Worm (Caenorhabditis elegans): Measurements from ENCODE around the gene F37A4.2.
A peak's percentile ranks its signal among the peaks of the same experiment; 100 is the strongest.

F37A4.2 gene

DNA sequence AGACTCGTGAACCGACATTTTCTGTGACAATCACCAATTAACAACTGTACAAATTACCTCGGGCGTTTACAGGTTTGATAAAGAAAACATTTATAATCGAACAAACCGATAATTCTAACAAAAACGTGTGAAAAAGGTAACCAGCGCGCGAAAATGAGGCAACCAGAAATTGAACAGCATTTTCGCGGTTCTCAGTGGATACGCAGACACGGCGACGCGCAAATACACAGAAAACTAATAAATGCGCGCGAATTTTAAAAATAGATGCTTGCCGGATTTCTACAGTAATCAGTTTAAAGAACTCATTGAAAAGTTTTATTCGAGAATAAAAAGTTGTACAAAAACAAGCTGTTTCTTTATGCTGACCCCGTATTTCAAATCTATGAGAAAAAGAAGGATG is 12.3 kb upstream of the F37A4.2 start, which contains the start of gene isw-1:
Gene isw-1, minus strand, starts transcription at position 118 of the 400 bp plus-strand sequence.
- peak; percentile 7 for TF ChIP-seq hlh-11 (tag; optimal IDR thresholded peaks at IDR 0.05)
- no peak for TF ChIP-seq daf-19 (GFP tag; conservative IDR thresholded peaks at IDR 0.05)
- no peak for TF ChIP-seq nhr-25 (tag; optimal IDR thresholded peaks at IDR 0.05; ENCODE audit: borderline replicate concordance, insufficient read depth)
- peak; percentile 60 for TF ChIP-seq unc-130 (GFP tag; optimal IDR thresholded peaks at IDR 0.05)
- no peak for TF ChIP-seq ctbp-1 (GFP tag; IDR thresholded peaks at IDR 0.05)
- no peak for TF ChIP-seq php-3 (GFP tag; IDR thresholded peaks at IDR 0.05)
- TF ChIP-seq snpc-1.2 (GFP tag; IDR thresholded peaks at IDR 0.05) = no peak
- TF ChIP-seq jun-1 (tag; optimal IDR thresholded peaks at IDR 0.05) = no peak
- TF ChIP-seq ZK337.2 (GFP tag; IDR thresholded peaks at IDR 0.05) = no peak
- peak; percentile 64 for TF ChIP-seq Y48G9A.11 (GFP tag; IDR thresholded peaks at IDR 0.05)
- no peak for TF ChIP-seq duxl-1 (tag; optimal IDR thresholded peaks at IDR 0.05; ENCODE audit: poor library complexity)
- TF ChIP-seq dmd-9 (GFP tag; IDR thresholded peaks at IDR 0.05) = no peak
- no peak for TF ChIP-seq daf-12 (tag; optimal IDR thresholded peaks at IDR 0.05)
- TF ChIP-seq mes-2 (tag; optimal IDR thresholded peaks at IDR 0.05; ENCODE audit: poor library complexity, severe bottlenecking) = peak; percentile 66
- TF ChIP-seq daf-8 (GFP tag; IDR thresholded peaks at IDR 0.05) = no peak
- TF ChIP-seq rbr-2 (tag; optimal IDR thresholded peaks at IDR 0.05) = no peak
- TF ChIP-seq ceh-32 (tag; optimal IDR thresholded peaks at IDR 0.05; ENCODE audit: poor library complexity) = no peak
- TF ChIP-seq F10B5.3 (tag; optimal IDR thresholded peaks at IDR 0.05) = no peak
- TF ChIP-seq nhr-111 (GFP tag; optimal IDR thresholded peaks at IDR 0.05) = no peak
- TF ChIP-seq fkh-10 (GFP tag; optimal IDR thresholded peaks at IDR 0.05) = no peak
- no peak for TF ChIP-seq hlh-30 (tag; optimal IDR thresholded peaks at IDR 0.05; ENCODE audit: insufficient read depth)
- TF ChIP-seq egl-27 (tag; optimal IDR thresholded peaks at IDR 0.05) = no peak
- no peak for TF ChIP-seq mxl-3 (GFP tag; optimal IDR thresholded peaks at IDR 0.05)
- no peak for TF ChIP-seq madf-5 (GFP tag; IDR thresholded peaks at IDR 0.05)
- no peak for TF ChIP-seq mdl-1 (tag; optimal IDR thresholded peaks at IDR 0.05)
- no peak for TF ChIP-seq nhr-10 (tag; optimal IDR thresholded peaks at IDR 0.05)
- no peak for TF ChIP-seq zip-2 (tag; optimal IDR thresholded peaks at IDR 0.05)
- peak; percentile 94 for TF ChIP-seq dpl-1 (GFP tag; optimal IDR thresholded peaks at IDR 0.05)
- peak; percentile 46; the same call in 1 of the 2 replicates for TF ChIP-seq vab-7 (GFP tag; IDR thresholded peaks at IDR 0.05)
- TF ChIP-seq hif-1 (tag; optimal IDR thresholded peaks at IDR 0.05) = no peak
- TF ChIP-seq zfp-3 (GFP tag; conservative IDR thresholded peaks at IDR 0.05) = no peak
- no peak for TF ChIP-seq ceh-44 (GFP tag; IDR thresholded peaks at IDR 0.05)
- TF ChIP-seq attf-4 (tag; optimal IDR thresholded peaks at IDR 0.05) = no peak
- TF ChIP-seq lsy-2 (tag; optimal IDR thresholded peaks at IDR 0.05) = no peak
- no peak for TF ChIP-seq D1046.2 (GFP tag; IDR thresholded peaks at IDR 0.05)
- no peak for TF ChIP-seq ceh-82 (tag; optimal IDR thresholded peaks at IDR 0.05)
- TF ChIP-seq T26A8.4 (GFP tag; IDR thresholded peaks at IDR 0.05) = no peak
- no peak for TF ChIP-seq nhr-237 (tag; optimal IDR thresholded peaks at IDR 0.05)
- no peak for TF ChIP-seq gei-8 (GFP tag; optimal IDR thresholded peaks at IDR 0.05)
- TF ChIP-seq dmd-8 (GFP tag; IDR thresholded peaks at IDR 0.05) = no peak
- TF ChIP-seq nhr-42 (GFP tag; IDR thresholded peaks at IDR 0.05) = no peak
- TF ChIP-seq lin-1 (GFP tag; IDR thresholded peaks at IDR 0.05) = no peak

- TF ChIP-seq ceh-62 (tag; optimal IDR thresholded peaks at IDR 0.05) = no peak
- TF ChIP-seq F49E8.2 (tag; optimal IDR thresholded peaks at IDR 0.05; ENCODE audit: borderline replicate concordance) = peak; percentile 31
These were observed 10.7 kb upstream of the F37A4.2 start, which contains the start of gene F37A4.5 for ce11 chrIII:6711590-6711989. Gene F37A4.5 (plus strand): TSS chrIII:6711890.

Data from whole organism, L4 larva.